Worm (Caenorhabditis elegans) whole organism, mixed stage, embryonic: ENCODE data around the gene Y40B10A.5.

Experiments
- ceh-39 ChIP-seq: fragments of 150-350 bp; optimal IDR thresholded peaks from 2 replicates; lab custom pipeline; 2014; ENCODE audit warnings: missing biosample characterization, missing genetic modification characterization
- drap-1 ChIP-seq: fragments of 200-800 bp; sonication (Bioruptor generic); optimal IDR thresholded peaks from 3 replicates; lab custom pipeline; 2018; ENCODE audit warnings: mild to moderate bottlenecking, missing genetic modification characterization, missing compliant biosample characterization
- elt-3 ChIP-seq: fragments of 150-350 bp; optimal IDR thresholded peaks from 2 replicates; lab custom pipeline; 2014; ENCODE audit warnings: missing biosample characterization, missing genetic modification characterization
- lin-13 ChIP-seq: fragments of 150-350 bp; optimal IDR thresholded peaks from 2 replicates; lab custom pipeline; 2014; ENCODE audit warnings: missing biosample characterization, missing genetic modification characterization
- lsy-2 ChIP-seq: fragments of 150-350 bp; optimal IDR thresholded peaks from 2 replicates; lab custom pipeline; 2014; ENCODE audit warnings: missing biosample characterization, missing genetic modification characterization
- nhr-12 ChIP-seq: fragments of 150-350 bp; optimal IDR thresholded peaks from 2 replicates; lab custom pipeline; 2014; ENCODE audit warnings: missing biosample characterization, missing genetic modification characterization
- sptf-1 ChIP-seq: sonication (generic microtip); optimal IDR thresholded peaks from 2 replicates; lab custom pipeline; 2017; ENCODE audit warnings: mild to moderate bottlenecking, missing genetic modification characterization, moderate library complexity, missing compliant biosample characterization
- unc-39 ChIP-seq: fragments of 150-350 bp; optimal IDR thresholded peaks from 2 replicates; lab custom pipeline; 2014; ENCODE audit warnings: missing biosample characterization, missing genetic modification characterization
- unc-62 ChIP-seq: fragments of 150-350 bp; optimal IDR thresholded peaks from 2 replicates; lab custom pipeline; 2014; ENCODE audit warnings: missing biosample characterization, missing genetic modification reagents, missing genetic modification characterization

ce11 chrV:1999531-2000094 lies 46.2 kb downstream of the Y40B10A.5 start, which contains the start of gene alh-5:
- no peak for TF ChIP-seq unc-39
- TF ChIP-seq unc-62 (GFP tag; lab: Kevin White, UChicago) = no peak
- no peak for TF ChIP-seq elt-3 (tag; lab: Kevin White, UChicago)
- TF ChIP-seq lsy-2 (tag; lab: Kevin White, UChicago) = no peak
- no peak for TF ChIP-seq ceh-39 (tag; lab: Kevin White, UChicago)
- no peak for TF ChIP-seq drap-1
- no peak for TF ChIP-seq sptf-1
- no peak for TF ChIP-seq lin-13 (tag; lab: Kevin White, UChicago)
- no peak for TF ChIP-seq nhr-12 (tag; lab: Kevin White, UChicago)
